Worm (Caenorhabditis elegans) whole organism, L4/young adult: ENCODE measurements around the gene W05E10.5.

Experiments
- W03F9.2 ChIP-seq: fragments of 150-350 bp; optimal IDR thresholded peaks from 2 replicates; lab custom pipeline; 2014; ENCODE audit warnings: missing biosample characterization, missing genetic modification characterization
- dao-5 ChIP-seq: sonication (generic microtip); optimal IDR thresholded peaks from 2 replicates; lab custom pipeline; 2016; ENCODE audit warnings: missing genotype, missing genetic modification characterization, moderate library complexity, missing compliant biosample characterization
- him-1 ChIP-seq: sonication (generic microtip); optimal IDR thresholded peaks from 2 replicates; lab custom pipeline; 2016; ENCODE audit warnings: missing genotype, missing genetic modification reagents, missing genetic modification characterization, missing compliant biosample characterization

- TF ChIP-seq dao-5 (tag; lab: Kevin White, UChicago) (no peak), W03F9.2 (tag; lab: Kevin White, UChicago) (no peak), him-1 (tag; lab: Kevin White, UChicago) (no peak)
Observed at ce11 chrV:11722858-11723257, 27.4 kb upstream of the W05E10.5 start.
